Worm (Caenorhabditis elegans): ENCODE measurements around the gene B0250.7.

The B0250.7 gene

ce11 chrV:20506542-20506941, 30.7 kb upstream of the B0250.7 start:
- TF ChIP-seq nhr-25 (tag; optimal IDR thresholded peaks at IDR 0.05) (no peak), ceh-82 (tag; optimal IDR thresholded peaks at IDR 0.05) (no peak), dmd-4 (tag; optimal IDR thresholded peaks at IDR 0.05) (no peak), nhr-23 (tag; optimal IDR thresholded peaks at IDR 0.05) (no peak), sma-9 (GFP tag; optimal IDR thresholded peaks at IDR 0.05) (no peak), sma-9 (tag; optimal IDR thresholded peaks at IDR 0.05) (no peak), elt-1 (tag; optimal IDR thresholded peaks at IDR 0.05) (no peak), lsy-2 (tag; optimal IDR thresholded peaks at IDR 0.05) (no peak), ceh-16 (tag; optimal IDR thresholded peaks at IDR 0.05) (no peak), aly-2 (tag; optimal IDR thresholded peaks at IDR 0.05) (no peak), R02D3.7 (tag; optimal IDR thresholded peaks at IDR 0.05) (no peak), unc-55 (GFP tag; optimal IDR thresholded peaks at IDR 0.05) (no peak), nhr-237 (tag; optimal IDR thresholded peaks at IDR 0.05) (no peak), unc-39 (tag; optimal IDR thresholded peaks at IDR 0.05) (no peak), egl-27 (tag; optimal IDR thresholded peaks at IDR 0.05) (no peak), ztf-11 (tag; optimal IDR thresholded peaks at IDR 0.05) (no peak), F13H6.1 (tag; optimal IDR thresholded peaks at IDR 0.05) (no peak), nhr-11 (tag; optimal IDR thresholded peaks at IDR 0.05) (no peak)

ce11 chrV:20504997-20505396, 29.1 kb upstream of the B0250.7 start, which contains the start of gene Y38H6C.4:
TSS of gene Y38H6C.4 (minus strand) at chrV:20505097.
- TF ChIP-seq C34F6.9 (tag; optimal IDR thresholded peaks at IDR 0.05) (no peak), sma-9 (GFP tag; optimal IDR thresholded peaks at IDR 0.05) (no peak), sma-9 (tag; optimal IDR thresholded peaks at IDR 0.05) (no peak), nhr-77 (tag; optimal IDR thresholded peaks at IDR 0.05) (no peak), mab-5 (tag; optimal IDR thresholded peaks at IDR 0.05) (no peak), alr-1 (tag; optimal IDR thresholded peaks at IDR 0.05) (no peak), nhr-21 (tag; optimal IDR thresholded peaks at IDR 0.05) (no peak), lin-39 (tag; optimal IDR thresholded peaks at IDR 0.05) (no peak), blmp-1 (tag; optimal IDR thresholded peaks at IDR 0.05; ENCODE audit: insufficient read depth) (no peak)

- TF ChIP-seq peb-1 (tag; optimal IDR thresholded peaks at IDR 0.05): no peak
- TF ChIP-seq unc-39 (tag; optimal IDR thresholded peaks at IDR 0.05): no peak
- no peak for TF ChIP-seq snpc-4 (tag; optimal IDR thresholded peaks at IDR 0.05)
- TF ChIP-seq sma-9 (GFP tag; optimal IDR thresholded peaks at IDR 0.05): no peak
- TF ChIP-seq sma-9 (tag; optimal IDR thresholded peaks at IDR 0.05): no peak
- TF ChIP-seq C34F6.9 (tag; optimal IDR thresholded peaks at IDR 0.05): no peak
- TF ChIP-seq nhr-6 (tag; optimal IDR thresholded peaks at IDR 0.05): no peak
- TF ChIP-seq nhr-21 (tag; optimal IDR thresholded peaks at IDR 0.05): no peak
- TF ChIP-seq ceh-82 (tag; optimal IDR thresholded peaks at IDR 0.05): no peak
- no peak for TF ChIP-seq fos-1 (tag; optimal IDR thresholded peaks at IDR 0.05)
- TF ChIP-seq alr-1 (tag; optimal IDR thresholded peaks at IDR 0.05): no peak
- TF ChIP-seq lin-11 (tag; optimal IDR thresholded peaks at IDR 0.05): no peak
- no peak for TF ChIP-seq gmeb-1 (tag; optimal IDR thresholded peaks at IDR 0.05)
- TF ChIP-seq egl-27 (tag; optimal IDR thresholded peaks at IDR 0.05): no peak
Measured at ce11 chrV:20500405-20500804, 24.5 kb upstream of the B0250.7 start, which contains the start of gene dct-14. TSS of gene dct-14 (minus strand) at chrV:20500505.

ce11 chrV:20499642-20500041, 23.8 kb upstream of the B0250.7 start:
- TF ChIP-seq mab-5 (tag; optimal IDR thresholded peaks at IDR 0.05) (no peak), fos-1 (tag; optimal IDR thresholded peaks at IDR 0.05) (peak; percentile 34), lin-39 (tag; optimal IDR thresholded peaks at IDR 0.05) (no peak), nhr-25 (tag; optimal IDR thresholded peaks at IDR 0.05) (no peak)

- TF ChIP-seq elt-3 (tag; optimal IDR thresholded peaks at IDR 0.05): no peak
- no peak for TF ChIP-seq lsy-2 (tag; optimal IDR thresholded peaks at IDR 0.05)
- peak; percentile 74 for TF ChIP-seq crh-2 (tag; optimal IDR thresholded peaks at IDR 0.05)
- peak; percentile 15 for TF ChIP-seq gmeb-1 (tag; optimal IDR thresholded peaks at IDR 0.05)
- TF ChIP-seq ztf-4 (tag; optimal IDR thresholded peaks at IDR 0.05): no peak
- no peak for TF ChIP-seq sem-4 (tag; optimal IDR thresholded peaks at IDR 0.05)
- no peak for TF ChIP-seq ceh-82 (tag; optimal IDR thresholded peaks at IDR 0.05)
- TF ChIP-seq nhr-21 (tag; optimal IDR thresholded peaks at IDR 0.05): no peak
- no peak for TF ChIP-seq unc-39 (tag; optimal IDR thresholded peaks at IDR 0.05)
- peak in 1 of 2 experiments; percentile 29 for TF ChIP-seq mdl-1 (tag; optimal IDR thresholded peaks at IDR 0.05)
- TF ChIP-seq nhr-237 (tag; optimal IDR thresholded peaks at IDR 0.05): no peak
- TF ChIP-seq lin-11 (tag; optimal IDR thresholded peaks at IDR 0.05): no peak
- TF ChIP-seq dmd-4 (tag; optimal IDR thresholded peaks at IDR 0.05): no peak
- TF ChIP-seq nhr-129 (tag; optimal IDR thresholded peaks at IDR 0.05): no peak
- TF ChIP-seq sma-9 (GFP tag; optimal IDR thresholded peaks at IDR 0.05): peak; percentile 68
- TF ChIP-seq sma-9 (tag; optimal IDR thresholded peaks at IDR 0.05): no peak
- TF ChIP-seq F13H6.1 (tag; optimal IDR thresholded peaks at IDR 0.05): peak; percentile 5
- TF ChIP-seq snpc-4 (tag; optimal IDR thresholded peaks at IDR 0.05): no peak
- TF ChIP-seq fos-1 (tag; optimal IDR thresholded peaks at IDR 0.05): peak; percentile 58
- TF ChIP-seq skn-1 (tag; optimal IDR thresholded peaks at IDR 0.05): no peak
- no peak for TF ChIP-seq sma-3 (GFP tag; optimal IDR thresholded peaks at IDR 0.05)
- no peak for TF ChIP-seq ztf-11 (tag; optimal IDR thresholded peaks at IDR 0.05)
- TF ChIP-seq R02D3.7 (tag; optimal IDR thresholded peaks at IDR 0.05): no peak
- no peak for TF ChIP-seq unc-62 (GFP tag; optimal IDR thresholded peaks at IDR 0.05)
Measured at ce11 chrV:20498980-20499379, 23.1 kb upstream of the B0250.7 start, which contains the start of gene dct-16. TSS of gene dct-16 (minus strand) at chrV:20499057.
